Worm (Caenorhabditis elegans): ENCODE data around the gene ndab-1.

ndab-1 gene

DNA sequence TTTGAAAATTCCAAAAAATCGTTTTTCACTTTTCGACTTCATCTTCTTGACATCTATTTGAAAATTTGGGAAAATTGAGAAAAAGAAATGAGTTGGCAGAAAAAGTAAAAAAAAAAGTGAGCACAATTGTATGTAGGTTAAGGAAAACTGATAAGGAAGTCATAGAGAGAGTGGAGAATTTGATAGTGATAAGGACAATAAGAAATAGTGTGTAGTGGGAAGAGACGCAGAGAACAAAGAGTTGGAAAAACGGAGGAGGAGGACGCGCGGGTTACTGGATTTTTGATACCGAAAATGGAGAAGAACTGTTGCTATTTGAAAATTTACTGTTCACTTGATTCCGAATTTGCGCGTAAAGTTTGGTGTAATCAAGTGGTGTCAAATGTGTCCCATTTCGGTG, 36.8 kb downstream of the ndab-1 start, which contains the start of gene Y56A3A.6:
TSS of gene Y56A3A.6 (minus strand) at position 53 of the 400 bp plus-strand sequence.
- no peak for TF ChIP-seq pes-1 (GFP tag; IDR thresholded peaks at IDR 0.05)
- no peak for TF ChIP-seq sea-1 (GFP tag; conservative IDR thresholded peaks at IDR 0.05)
- no peak for TF ChIP-seq scrt-1 (GFP tag; IDR thresholded peaks at IDR 0.05)
- TF ChIP-seq F13C5.2 (tag; optimal IDR thresholded peaks at IDR 0.05): no peak
- no peak for TF ChIP-seq ama-1 (optimal IDR thresholded peaks at IDR 0.05)
- no peak for TF ChIP-seq tbx-37 (GFP tag; conservative IDR thresholded peaks at IDR 0.05)
- no peak for TF ChIP-seq hnd-1 (tag; optimal IDR thresholded peaks at IDR 0.05)
- TF ChIP-seq ceh-36 (tag; optimal IDR thresholded peaks at IDR 0.05): no peak
- no peak for TF ChIP-seq B0310.2 (tag; optimal IDR thresholded peaks at IDR 0.05)
- no peak for TF ChIP-seq ets-7 (tag; optimal IDR thresholded peaks at IDR 0.05)
- TF ChIP-seq flt-1 (GFP tag; IDR thresholded peaks at IDR 0.05): no peak
- no peak for TF ChIP-seq hmg-4 (GFP tag; optimal IDR thresholded peaks at IDR 0.05)
- no peak for TF ChIP-seq tra-4 (tag; optimal IDR thresholded peaks at IDR 0.05)
- no peak for TF ChIP-seq tbx-11 (GFP tag; IDR thresholded peaks at IDR 0.05)
- no peak for TF ChIP-seq ceh-13 (GFP tag; optimal IDR thresholded peaks at IDR 0.05)
- TF ChIP-seq hmbx-1 (tag; optimal IDR thresholded peaks at IDR 0.05): no peak
- TF ChIP-seq aly-1 (tag; optimal IDR thresholded peaks at IDR 0.05): no peak

DNA sequence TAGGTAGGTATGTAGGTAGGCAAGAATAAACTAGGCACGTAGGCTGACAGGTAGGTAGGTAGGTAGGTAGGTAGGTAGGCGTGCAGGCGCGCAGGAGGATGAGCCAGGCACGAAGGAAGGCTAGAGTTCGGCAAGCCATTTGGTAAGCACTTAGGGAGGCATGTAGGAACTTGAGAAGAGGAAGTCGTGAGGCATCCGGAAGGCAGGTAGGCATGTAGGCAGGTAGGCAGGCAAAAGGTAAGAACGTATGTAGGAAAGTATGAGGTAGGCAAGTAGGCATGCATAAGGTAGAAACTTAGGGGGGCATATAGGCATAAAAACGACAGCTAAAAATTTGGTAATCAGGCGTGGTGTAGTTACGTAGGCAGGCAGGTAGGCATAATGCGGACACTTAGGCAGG, 39.4 kb downstream of the ndab-1 start:
- TF ChIP-seq tbx-37 (GFP tag; conservative IDR thresholded peaks at IDR 0.05): no peak
- TF ChIP-seq ceh-13 (GFP tag; optimal IDR thresholded peaks at IDR 0.05): no peak
- no peak for TF ChIP-seq hnd-1 (tag; optimal IDR thresholded peaks at IDR 0.05)
- TF ChIP-seq ceh-36 (tag; optimal IDR thresholded peaks at IDR 0.05): no peak
- TF ChIP-seq F13C5.2 (tag; optimal IDR thresholded peaks at IDR 0.05): no peak
- no peak for TF ChIP-seq ets-7 (tag; optimal IDR thresholded peaks at IDR 0.05)
- TF ChIP-seq scrt-1 (GFP tag; IDR thresholded peaks at IDR 0.05): no peak
- TF ChIP-seq hmbx-1 (tag; optimal IDR thresholded peaks at IDR 0.05): no peak
- no peak for TF ChIP-seq B0310.2 (tag; optimal IDR thresholded peaks at IDR 0.05)

DNA sequence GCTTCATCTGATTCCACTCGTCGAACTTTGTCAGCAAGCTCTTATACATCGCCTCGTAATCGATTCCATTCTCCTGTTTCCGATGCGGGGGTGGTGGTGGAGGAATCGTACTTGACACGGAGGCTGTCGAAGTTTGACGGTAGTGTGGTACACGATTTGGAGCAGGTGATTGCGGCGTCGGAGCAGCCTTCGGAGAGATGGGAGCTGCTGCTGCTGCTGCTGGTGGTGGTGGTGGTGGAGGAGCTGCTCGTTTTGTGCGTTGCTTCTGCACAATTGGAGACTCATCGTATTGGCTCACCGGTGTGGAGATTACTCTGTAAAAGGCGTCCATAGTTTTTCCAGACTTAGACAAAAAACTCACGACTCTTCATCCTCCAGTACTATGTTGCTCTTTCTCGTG, 41.3 kb downstream of the ndab-1 start:
- TF ChIP-seq B0310.2 (tag; optimal IDR thresholded peaks at IDR 0.05) (no peak), scrt-1 (GFP tag; IDR thresholded peaks at IDR 0.05) (no peak), tbx-11 (GFP tag; IDR thresholded peaks at IDR 0.05) (no peak), hmbx-1 (tag; optimal IDR thresholded peaks at IDR 0.05) (no peak), ceh-36 (tag; optimal IDR thresholded peaks at IDR 0.05) (no peak), hmg-4 (GFP tag; optimal IDR thresholded peaks at IDR 0.05) (no peak), sea-1 (GFP tag; conservative IDR thresholded peaks at IDR 0.05) (no peak), F13C5.2 (tag; optimal IDR thresholded peaks at IDR 0.05) (no peak), aly-1 (tag; optimal IDR thresholded peaks at IDR 0.05) (no peak), ceh-13 (GFP tag; optimal IDR thresholded peaks at IDR 0.05) (no peak), ets-7 (tag; optimal IDR thresholded peaks at IDR 0.05) (no peak), pes-1 (GFP tag; IDR thresholded peaks at IDR 0.05) (no peak), tbx-37 (GFP tag; conservative IDR thresholded peaks at IDR 0.05) (no peak), ama-1 (optimal IDR thresholded peaks at IDR 0.05) (no peak), flt-1 (GFP tag; IDR thresholded peaks at IDR 0.05) (no peak), tra-4 (tag; optimal IDR thresholded peaks at IDR 0.05) (no peak), hnd-1 (tag; optimal IDR thresholded peaks at IDR 0.05) (no peak)

DNA sequence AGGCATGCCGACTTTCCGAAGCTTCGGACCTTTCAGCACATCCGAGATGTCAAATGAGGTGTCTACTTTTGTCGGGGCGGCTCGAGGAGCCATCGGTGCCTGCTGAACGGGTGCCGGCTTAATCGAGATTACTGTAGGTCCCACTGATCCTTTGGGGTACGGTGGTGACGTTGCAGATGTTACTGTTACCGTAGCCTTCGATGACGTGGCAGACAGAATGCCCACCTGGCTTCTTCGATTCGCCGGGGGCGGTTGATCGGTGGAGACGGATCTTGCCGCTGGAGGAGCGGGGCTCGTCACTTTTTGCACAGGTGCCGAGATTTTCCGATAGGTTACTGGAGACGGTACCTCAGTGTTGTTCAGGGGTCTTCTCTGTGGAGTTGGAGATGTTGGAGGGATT, 43.9 kb downstream of the ndab-1 start:
- no peak for TF ChIP-seq scrt-1 (GFP tag; IDR thresholded peaks at IDR 0.05)
- TF ChIP-seq aly-1 (tag; optimal IDR thresholded peaks at IDR 0.05): no peak
- TF ChIP-seq F13C5.2 (tag; optimal IDR thresholded peaks at IDR 0.05): no peak
- TF ChIP-seq tra-4 (tag; optimal IDR thresholded peaks at IDR 0.05): no peak
- no peak for TF ChIP-seq hmg-4 (GFP tag; optimal IDR thresholded peaks at IDR 0.05)
- TF ChIP-seq hnd-1 (tag; optimal IDR thresholded peaks at IDR 0.05): no peak
- TF ChIP-seq hmbx-1 (tag; optimal IDR thresholded peaks at IDR 0.05): no peak
- TF ChIP-seq ama-1 (optimal IDR thresholded peaks at IDR 0.05): no peak
- no peak for TF ChIP-seq sea-1 (GFP tag; conservative IDR thresholded peaks at IDR 0.05)
- TF ChIP-seq pes-1 (GFP tag; IDR thresholded peaks at IDR 0.05): no peak
- TF ChIP-seq flt-1 (GFP tag; IDR thresholded peaks at IDR 0.05): no peak
- no peak for TF ChIP-seq tbx-37 (GFP tag; conservative IDR thresholded peaks at IDR 0.05)
- no peak for TF ChIP-seq ceh-36 (tag; optimal IDR thresholded peaks at IDR 0.05)
- TF ChIP-seq tbx-11 (GFP tag; IDR thresholded peaks at IDR 0.05): no peak
- no peak for TF ChIP-seq B0310.2 (tag; optimal IDR thresholded peaks at IDR 0.05)
- no peak for TF ChIP-seq ets-7 (tag; optimal IDR thresholded peaks at IDR 0.05)
- no peak for TF ChIP-seq ceh-13 (GFP tag; optimal IDR thresholded peaks at IDR 0.05)

DNA sequence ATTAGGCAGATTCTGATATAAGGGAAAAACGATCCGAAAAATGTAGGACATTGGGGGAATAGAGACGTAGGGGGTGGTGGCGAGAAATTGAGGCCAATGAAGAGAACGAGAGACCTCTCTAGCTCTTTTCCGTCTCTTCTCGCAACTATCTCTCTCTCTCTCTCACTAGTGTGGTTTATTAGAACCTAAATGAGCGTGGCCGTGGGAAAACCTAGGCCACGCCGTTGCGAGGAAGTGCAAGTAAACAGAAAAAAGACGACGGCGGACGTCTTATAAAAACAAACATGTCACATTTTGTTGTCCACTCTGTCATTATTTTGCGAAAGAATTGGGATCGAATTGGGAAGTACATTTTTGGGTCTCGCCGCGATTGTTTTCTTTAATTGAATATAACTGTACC, 45.5 kb downstream of the ndab-1 start:
- TF ChIP-seq ama-1 (optimal IDR thresholded peaks at IDR 0.05): no peak
- TF ChIP-seq flt-1 (GFP tag; IDR thresholded peaks at IDR 0.05): no peak
- peak; percentile 72 for TF ChIP-seq hmg-4 (GFP tag; optimal IDR thresholded peaks at IDR 0.05)
- no peak for TF ChIP-seq aly-1 (tag; optimal IDR thresholded peaks at IDR 0.05)
- no peak for TF ChIP-seq hmbx-1 (tag; optimal IDR thresholded peaks at IDR 0.05)
- peak; percentile 43; the same call in 1 of the 2 replicates for TF ChIP-seq pes-1 (GFP tag; IDR thresholded peaks at IDR 0.05)
- TF ChIP-seq B0310.2 (tag; optimal IDR thresholded peaks at IDR 0.05): no peak
- no peak for TF ChIP-seq tbx-11 (GFP tag; IDR thresholded peaks at IDR 0.05)
- TF ChIP-seq tbx-37 (GFP tag; conservative IDR thresholded peaks at IDR 0.05): peak; percentile 51
- peak; percentile 55 for TF ChIP-seq F13C5.2 (tag; optimal IDR thresholded peaks at IDR 0.05)
- TF ChIP-seq ceh-13 (GFP tag; optimal IDR thresholded peaks at IDR 0.05): no peak
- TF ChIP-seq ets-7 (tag; optimal IDR thresholded peaks at IDR 0.05): no peak
- TF ChIP-seq ceh-36 (tag; optimal IDR thresholded peaks at IDR 0.05): no peak

DNA sequence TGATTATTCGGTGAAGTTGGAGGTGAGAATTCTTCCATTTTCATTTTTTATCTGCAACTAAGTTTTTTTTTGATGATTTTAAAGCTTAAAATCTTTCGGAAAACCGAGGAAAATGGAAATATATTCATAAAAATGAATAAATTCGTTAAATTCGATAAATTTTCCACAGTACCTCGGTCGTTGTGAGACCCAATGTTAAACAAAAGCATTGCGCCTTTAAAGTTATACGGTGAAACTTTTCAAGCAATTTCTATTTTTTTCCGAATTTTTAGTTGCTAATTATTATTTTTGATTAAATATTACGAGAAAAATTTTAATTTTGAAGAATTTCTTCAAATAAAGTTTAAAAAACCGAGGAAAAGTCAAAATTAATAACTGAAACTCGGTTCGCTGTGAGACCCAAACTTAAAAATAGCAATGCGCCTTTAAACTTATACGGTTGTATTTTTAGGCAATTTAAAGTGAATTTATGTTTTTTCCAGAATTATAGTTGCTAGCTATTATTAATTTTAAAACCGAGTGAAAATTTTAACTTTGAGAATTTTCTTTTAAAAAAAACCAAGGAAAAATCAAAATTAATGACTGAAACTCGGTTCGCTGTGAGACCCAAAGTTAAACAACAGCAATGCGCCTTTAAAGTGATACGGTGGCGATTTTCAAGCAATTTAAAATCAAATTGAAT, 46.1 kb downstream of the ndab-1 start, which contains the start of gene taf-12:
TSS of gene taf-12 (minus strand) at position 51 of the 682 bp plus-strand sequence.
- TF ChIP-seq ama-1 (optimal IDR thresholded peaks at IDR 0.05) (no peak), sea-1 (GFP tag; conservative IDR thresholded peaks at IDR 0.05) (no peak), F13C5.2 (tag; optimal IDR thresholded peaks at IDR 0.05) (no peak), pes-1 (GFP tag; IDR thresholded peaks at IDR 0.05) (no peak), hnd-1 (tag; optimal IDR thresholded peaks at IDR 0.05) (no peak), ceh-13 (GFP tag; optimal IDR thresholded peaks at IDR 0.05) (no peak), hmbx-1 (tag; optimal IDR thresholded peaks at IDR 0.05) (no peak), tbx-11 (GFP tag; IDR thresholded peaks at IDR 0.05) (no peak), scrt-1 (GFP tag; IDR thresholded peaks at IDR 0.05) (no peak), ceh-36 (tag; optimal IDR thresholded peaks at IDR 0.05) (no peak), B0310.2 (tag; optimal IDR thresholded peaks at IDR 0.05) (no peak), aly-1 (tag; optimal IDR thresholded peaks at IDR 0.05) (no peak), hmg-4 (GFP tag; optimal IDR thresholded peaks at IDR 0.05) (no peak), tra-4 (tag; optimal IDR thresholded peaks at IDR 0.05) (no peak), flt-1 (GFP tag; IDR thresholded peaks at IDR 0.05) (no peak), ets-7 (tag; optimal IDR thresholded peaks at IDR 0.05) (no peak), tbx-37 (GFP tag; conservative IDR thresholded peaks at IDR 0.05) (no peak)

Data from whole organism, early embryonic.